Worm (Caenorhabditis elegans) whole organism, mixed stage, embryonic: Measurements from ENCODE around the gene sdz-26.

Source experiments
- bed-3 ChIP-seq: fragments of 200-800 bp; sonication (Bioruptor generic); optimal IDR thresholded peaks from 3 replicates; lab custom pipeline; 2018; ENCODE audit warnings: mild to moderate bottlenecking, missing genetic modification characterization, moderate library complexity, missing compliant biosample characterization
- blmp-1 ChIP-seq: fragments of 150-350 bp; optimal IDR thresholded peaks from 2 replicates; lab custom pipeline; 2014; ENCODE audit warnings: missing biosample characterization, missing genetic modification characterization
- ceh-43 ChIP-seq: fragments of 200-800 bp; sonication (Bioruptor generic); optimal IDR thresholded peaks from 2 replicates; lab custom pipeline; 2018; ENCODE audit warnings: mild to moderate bottlenecking, missing genetic modification characterization, moderate library complexity, missing compliant biosample characterization
- ceh-83 ChIP-seq: fragments of 200-800 bp; sonication (Bioruptor generic); optimal IDR thresholded peaks from 2 replicates; lab custom pipeline; 2018; ENCODE audit warnings: mild to moderate bottlenecking, missing genetic modification characterization, missing compliant biosample characterization
- ces-1 ChIP-seq: fragments of 150-350 bp; optimal IDR thresholded peaks from 2 replicates; lab custom pipeline; 2014; ENCODE audit warnings: missing biosample characterization, missing genetic modification reagents, missing genetic modification characterization
- cnd-1 ChIP-seq: fragments of 200-800 bp; sonication (Bioruptor generic); optimal IDR thresholded peaks from 2 replicates; lab custom pipeline; 2018; ENCODE audit warnings: mild to moderate bottlenecking, missing genetic modification characterization, missing compliant biosample characterization
- drap-1 ChIP-seq: fragments of 200-800 bp; sonication (Bioruptor generic); optimal IDR thresholded peaks from 3 replicates; lab custom pipeline; 2018; ENCODE audit warnings: mild to moderate bottlenecking, missing genetic modification characterization, missing compliant biosample characterization
- elt-1 ChIP-seq: sonication (generic microtip); optimal IDR thresholded peaks from 2 replicates; lab custom pipeline; 2017; ENCODE audit warnings: missing genetic modification characterization, mild to moderate bottlenecking, missing compliant biosample characterization, antibody characterized with exemption, moderate library complexity, borderline replicate concordance; ENCODE audit not compliant: insufficient read depth
- ham-2 ChIP-seq: fragments of 200-800 bp; sonication (Bioruptor generic); optimal IDR thresholded peaks from 2 replicates; lab custom pipeline; 2018; ENCODE audit warnings: mild to moderate bottlenecking, missing genetic modification characterization, missing compliant biosample characterization
- lin-32 ChIP-seq: fragments of 200-800 bp; sonication (Bioruptor generic); optimal IDR thresholded peaks from 2 replicates; lab custom pipeline; 2018; ENCODE audit warnings: mild to moderate bottlenecking, missing genetic modification characterization, missing compliant biosample characterization
- lsy-2 ChIP-seq: fragments of 150-350 bp; optimal IDR thresholded peaks from 2 replicates; lab custom pipeline; 2014; ENCODE audit warnings: missing biosample characterization, missing genetic modification characterization
- mab-5 ChIP-seq: fragments of 150-350 bp; optimal IDR thresholded peaks from 2 replicates; lab custom pipeline; 2014; ENCODE audit warnings: missing biosample characterization, missing genetic modification characterization
- mep-1 ChIP-seq: fragments of 150-350 bp; optimal IDR thresholded peaks from 2 replicates; lab custom pipeline; 2017; ENCODE audit warnings: missing biosample characterization, missing genetic modification reagents, missing genetic modification characterization, inconsistent platforms
- mls-2 ChIP-seq: sonication (generic microtip); optimal IDR thresholded peaks from 2 replicates; lab custom pipeline; 2016; ENCODE audit warnings: mild to moderate bottlenecking, missing genetic modification characterization, moderate library complexity, missing compliant biosample characterization
- nhr-2 ChIP-seq: fragments of 150-350 bp; optimal IDR thresholded peaks from 2 replicates; lab custom pipeline; 2014; ENCODE audit warnings: missing biosample characterization, missing genetic modification characterization
- nhr-237 ChIP-seq: fragments of 150-350 bp; optimal IDR thresholded peaks from 2 replicates; lab custom pipeline; 2014; ENCODE audit warnings: missing biosample characterization, missing genetic modification characterization
- nhr-28 ChIP-seq: fragments of 150-350 bp; optimal IDR thresholded peaks from 2 replicates; lab custom pipeline; 2014; ENCODE audit warnings: missing biosample characterization, missing genetic modification characterization
- pha-4 ChIP-seq: fragments of 150-350 bp; optimal IDR thresholded peaks from 2 replicates; lab custom pipeline; 2018; ENCODE audit warnings: missing biosample characterization, missing genetic modification reagents, missing genetic modification characterization
- sem-2 ChIP-seq: fragments of 200-800 bp; sonication (Bioruptor generic); optimal IDR thresholded peaks from 2 replicates; lab custom pipeline; 2018; ENCODE audit warnings: mild to moderate bottlenecking, missing genetic modification characterization, missing compliant biosample characterization
- snpc-4 ChIP-seq: fragments of 150-350 bp; optimal IDR thresholded peaks from 2 replicates; lab custom pipeline; 2014; ENCODE audit warnings: missing biosample characterization, missing genetic modification characterization
- sptf-1 ChIP-seq: sonication (generic microtip); optimal IDR thresholded peaks from 2 replicates; lab custom pipeline; 2017; ENCODE audit warnings: mild to moderate bottlenecking, missing genetic modification characterization, moderate library complexity, missing compliant biosample characterization
- tbx-8 ChIP-seq: fragments of 200-800 bp; sonication (Bioruptor generic); optimal IDR thresholded peaks from 2 replicates; lab custom pipeline; 2018; ENCODE audit warnings: mild to moderate bottlenecking, missing genetic modification characterization, moderate library complexity, missing compliant biosample characterization
- unc-39 ChIP-seq: fragments of 150-350 bp; optimal IDR thresholded peaks from 2 replicates; lab custom pipeline; 2014; ENCODE audit warnings: missing biosample characterization, missing genetic modification characterization
- zip-8 ChIP-seq: fragments of 150-350 bp; optimal IDR thresholded peaks from 2 replicates; lab custom pipeline; 2014; ENCODE audit warnings: missing biosample characterization, missing genetic modification characterization
- ztf-11 ChIP-seq: fragments of 150-350 bp; optimal IDR thresholded peaks from 2 replicates; lab custom pipeline; 2014; ENCODE audit warnings: missing biosample characterization, missing genetic modification characterization

Gene sdz-26

DNA sequence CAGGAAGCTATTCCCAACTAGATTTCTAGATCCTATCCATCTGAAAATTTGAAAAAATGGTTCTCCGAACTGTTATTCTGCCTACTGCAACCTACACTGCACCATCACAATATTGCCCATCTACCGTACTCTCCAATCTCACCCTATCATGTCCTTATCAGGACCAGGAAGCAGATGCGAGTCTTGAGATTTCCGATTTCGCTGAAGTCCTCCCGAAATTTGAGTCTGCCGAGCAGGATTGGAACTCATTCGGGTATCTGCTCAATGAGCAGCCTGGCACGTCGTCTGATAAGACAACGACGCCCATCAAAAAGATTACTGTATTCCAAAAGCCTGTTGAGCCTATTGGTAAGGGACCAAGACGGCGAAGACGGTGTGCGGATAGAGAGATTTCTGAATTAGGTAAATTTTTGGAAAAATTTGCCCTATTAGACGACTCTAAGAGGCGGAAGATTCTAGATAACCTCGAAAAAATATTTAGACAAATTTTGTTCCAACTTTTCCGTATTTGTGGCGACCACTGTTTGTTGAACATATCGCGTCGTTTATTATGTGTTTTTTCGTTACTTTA is 24.0 kb downstream of the sdz-26 start:
- TF ChIP-seq tbx-8 (GFP tag; lab: Kevin White, UChicago), result no peak
- no peak for TF ChIP-seq elt-1 (tag; lab: Kevin White, UChicago)
- TF ChIP-seq ztf-11 (tag; lab: Kevin White, UChicago), result no peak
- TF ChIP-seq pha-4 (tag; lab: Kevin White, UChicago), result no peak
- TF ChIP-seq sem-2 (GFP tag; lab: Kevin White, UChicago), result peak; percentile 45
- TF ChIP-seq ceh-83 (GFP tag; lab: Kevin White, UChicago), result peak; percentile 44
- TF ChIP-seq mls-2, result no peak
- TF ChIP-seq nhr-2 (tag; lab: Kevin White, UChicago), result no peak
- no peak for TF ChIP-seq snpc-4
- TF ChIP-seq ham-2 (GFP tag; lab: Kevin White, UChicago), result no peak
- TF ChIP-seq sptf-1 (tag; lab: Kevin White, UChicago), result no peak
- no peak for TF ChIP-seq ces-1

DNA sequence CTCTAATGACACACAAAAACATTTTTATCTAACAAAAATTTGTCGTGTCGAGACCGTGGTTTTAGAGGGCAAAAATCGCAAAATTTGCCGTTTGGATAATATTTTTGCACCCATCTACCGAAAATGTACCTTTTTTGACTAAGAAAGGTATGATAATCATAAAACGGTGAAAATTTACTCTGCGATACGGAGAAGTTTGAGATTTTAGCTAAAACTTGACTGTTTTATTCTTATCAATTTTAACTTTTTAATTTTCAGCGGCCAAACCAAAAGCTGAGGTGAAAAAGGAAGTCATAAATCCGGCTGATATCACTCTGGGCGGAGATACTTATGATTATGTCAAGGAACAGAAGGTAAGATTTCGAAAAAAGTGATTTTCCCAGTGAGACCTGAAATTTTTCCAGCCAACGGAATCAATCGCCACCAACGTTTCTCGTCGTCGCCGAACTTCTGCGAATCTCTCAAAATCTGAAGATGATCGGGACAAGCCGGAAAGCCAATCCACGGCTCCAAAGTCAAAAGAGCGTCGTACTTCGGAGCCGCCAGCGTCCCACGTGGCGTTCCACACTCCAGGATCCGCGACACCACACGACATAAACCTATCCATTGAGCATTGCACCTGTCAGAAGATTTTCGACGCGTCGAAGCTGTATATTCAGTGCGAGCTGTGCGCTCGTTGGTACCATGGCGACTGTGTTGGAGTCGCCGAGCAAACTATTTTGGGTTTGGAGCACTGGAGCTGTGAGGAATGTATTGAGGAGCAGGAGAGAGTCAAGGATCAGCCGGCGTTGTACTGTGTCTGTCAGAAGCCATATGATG is 24.8 kb downstream of the sdz-26 start:
- TF ChIP-seq nhr-28 (tag; lab: Kevin White, UChicago) (no peak), lin-32 (GFP tag; lab: Kevin White, UChicago) (no peak)

DNA sequence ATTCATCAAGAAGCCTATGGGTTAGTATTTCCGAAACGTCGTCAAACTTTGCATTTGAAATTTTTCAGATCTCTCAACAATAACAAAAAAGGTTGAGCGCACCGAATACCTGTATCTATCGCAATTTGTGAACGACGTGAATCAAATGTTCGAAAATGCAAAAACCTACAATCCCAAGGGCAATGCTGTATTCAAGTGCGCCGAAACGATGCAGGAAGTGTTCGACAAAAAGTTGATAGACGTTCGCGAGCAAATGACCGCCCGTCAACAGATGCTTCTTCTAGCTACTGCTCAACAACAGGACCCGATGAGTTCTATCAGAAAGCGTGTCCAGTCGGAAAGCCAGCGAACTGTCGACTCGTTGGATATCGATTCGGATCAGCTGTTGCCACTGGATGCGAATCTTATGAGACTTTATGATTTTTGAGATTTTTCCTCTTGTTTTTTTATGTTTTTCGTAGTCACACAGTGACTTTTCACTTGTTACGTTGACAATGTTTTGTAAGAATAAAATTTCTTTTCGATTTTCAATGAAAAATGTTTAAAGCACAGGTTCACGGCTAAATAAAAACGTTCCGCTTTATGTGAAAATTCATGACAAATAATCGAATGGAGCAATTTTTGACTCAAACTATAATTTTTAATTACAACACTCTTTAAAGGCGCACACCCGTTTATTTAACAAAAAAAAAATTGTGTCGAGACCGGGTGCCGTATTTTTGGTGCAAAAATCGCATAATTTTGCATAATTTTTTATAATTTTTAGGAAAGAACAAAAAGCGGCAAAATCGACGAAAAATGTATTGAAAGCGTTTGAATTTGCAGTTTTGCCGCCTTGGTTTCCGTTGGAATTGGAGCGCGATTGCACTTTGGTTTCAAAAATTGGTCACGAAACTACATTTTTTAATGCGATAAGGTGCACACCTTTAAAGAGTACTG is 26.1 kb downstream of the sdz-26 start:
- TF ChIP-seq sptf-1 (tag; lab: Kevin White, UChicago) (peak; percentile 2), mls-2 (peak; percentile 57), snpc-4 (no peak), blmp-1 (tag; lab: Kevin White, UChicago) (no peak)

DNA sequence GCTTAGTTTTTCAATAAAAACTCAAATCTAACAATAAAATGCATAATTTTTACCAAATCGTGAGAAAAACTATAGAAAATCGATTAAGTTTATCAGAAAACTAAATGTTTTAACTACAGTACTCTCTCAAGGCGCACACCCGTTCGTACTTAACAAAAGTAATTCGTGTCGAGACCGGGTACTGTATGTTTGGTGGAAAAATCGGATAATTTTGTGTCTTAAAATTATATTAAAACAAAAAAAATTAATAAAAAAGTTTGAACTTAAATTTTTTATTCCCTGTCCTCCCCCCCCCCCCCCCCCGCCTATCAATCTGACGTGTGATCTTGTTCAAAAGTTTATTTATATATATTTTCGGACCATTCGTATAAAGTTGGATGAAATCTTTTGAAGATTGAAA is 26.8 kb downstream of the sdz-26 start, which contains the start of gene F26H11.4:
Gene F26H11.4 (plus strand): TSS at position 301 of the 400 bp plus-strand sequence.
- TF ChIP-seq zip-8 (tag; lab: Kevin White, UChicago) (no peak), drap-1 (GFP tag; lab: Kevin White, UChicago) (no peak), mab-5 (tag; lab: Kevin White, UChicago) (no peak)

DNA sequence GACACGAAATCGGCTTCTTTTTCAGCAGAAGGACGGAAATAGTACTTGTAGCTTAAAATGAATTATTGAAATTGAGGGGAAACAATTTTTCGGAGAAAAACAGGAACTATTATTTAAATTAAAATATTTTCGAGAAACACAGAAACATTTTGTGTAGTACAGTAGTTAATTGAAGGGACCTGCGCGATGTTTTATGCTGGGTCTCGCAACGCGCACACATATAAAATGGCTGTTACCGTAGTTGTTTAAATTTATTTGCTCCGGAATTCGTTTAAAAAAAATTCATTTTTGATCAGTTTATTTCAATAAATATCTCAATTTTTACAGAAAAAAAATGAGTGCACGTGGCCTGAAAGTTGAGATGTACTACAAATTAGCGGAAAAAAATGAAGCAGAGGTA is 29.2 kb downstream of the sdz-26 start, which contains the start of gene dsb-2:
Gene dsb-2 (plus strand): TSS at position 328 of the 400 bp plus-strand sequence.
- TF ChIP-seq snpc-4 (no peak), lsy-2 (tag; lab: Kevin White, UChicago) (peak; percentile 79), unc-39 (tag; lab: Kevin White, UChicago) (no peak), mab-5 (tag; lab: Kevin White, UChicago) (no peak), sptf-1 (tag; lab: Kevin White, UChicago) (no peak)

DNA sequence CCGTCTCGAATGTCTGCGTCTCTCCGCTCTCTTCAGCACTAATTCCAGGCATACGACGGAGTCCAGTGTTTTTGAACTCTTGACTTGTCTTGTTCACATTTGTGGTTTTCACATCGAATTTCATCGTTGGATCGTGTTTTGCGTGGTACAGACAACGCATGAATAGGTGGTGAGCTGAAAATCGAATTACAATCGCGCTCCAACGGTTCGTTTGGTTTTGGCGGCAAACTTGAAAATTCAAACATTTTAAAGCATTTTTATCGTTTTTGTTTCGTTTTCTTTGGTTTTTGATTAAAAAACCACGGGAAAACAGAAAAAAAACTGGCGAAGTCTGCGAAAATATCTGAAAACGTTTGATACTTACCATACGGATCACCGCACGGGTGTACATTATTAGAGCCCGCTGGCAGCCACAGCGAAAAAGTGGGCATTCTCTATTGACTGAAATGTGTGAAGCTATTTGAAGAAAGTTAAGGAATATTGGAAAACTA is 31.5 kb downstream of the sdz-26 start, which contains the start of gene exl-1:
Gene exl-1 (minus strand): TSS at position 441 of the 491 bp plus-strand sequence.
- TF ChIP-seq blmp-1 (tag; lab: Kevin White, UChicago) (no peak), sptf-1 (tag; lab: Kevin White, UChicago) (no peak), elt-1 (tag; lab: Kevin White, UChicago) (no peak), ceh-83 (GFP tag; lab: Kevin White, UChicago) (no peak), mep-1 (tag; lab: Kevin White, UChicago) (no peak)

DNA sequence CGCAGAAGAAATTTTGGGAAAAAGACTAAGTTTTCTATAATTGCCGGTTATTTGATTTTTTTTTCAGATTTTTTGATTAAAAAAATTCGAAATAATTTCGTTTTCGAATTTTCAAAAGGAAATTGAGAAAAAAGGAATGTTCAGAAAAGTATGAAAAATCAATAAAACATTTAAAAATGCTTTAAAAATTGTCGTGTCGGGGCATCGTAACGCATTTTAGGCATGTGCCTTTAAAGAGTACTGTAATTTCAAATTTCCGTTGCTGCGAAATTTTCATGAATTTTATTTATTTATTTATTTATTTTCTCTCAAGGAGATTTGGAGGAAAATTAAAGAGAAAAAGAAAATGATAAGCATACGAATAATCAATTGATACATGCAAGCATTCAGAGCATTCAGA is 32.2 kb downstream of the sdz-26 start:
- TF ChIP-seq mls-2 (no peak), nhr-237 (tag; lab: Kevin White, UChicago) (no peak), mab-5 (tag; lab: Kevin White, UChicago) (no peak), pha-4 (tag; lab: Kevin White, UChicago) (no peak), zip-8 (tag; lab: Kevin White, UChicago) (no peak), cnd-1 (no peak), ham-2 (GFP tag; lab: Kevin White, UChicago) (no peak), bed-3 (GFP tag; lab: Kevin White, UChicago) (no peak), ceh-43 (no peak)
